Worm (Caenorhabditis elegans): Measurements from ENCODE around the gene T05C3.2.
A peak's percentile ranks its signal among the peaks of the same experiment; 100 is the strongest.

Gene T05C3.2

ce11 chrV:5509134-5509533 lies 15.6 kb downstream of the T05C3.2 start:
- TF ChIP-seq bed-1 (GFP tag; IDR thresholded peaks at IDR 0.05) (no peak), ceh-79 (tag; optimal IDR thresholded peaks at IDR 0.05) (no peak), ZK185.1 (tag; optimal IDR thresholded peaks at IDR 0.05; ENCODE audit: poor library complexity, severe bottlenecking) (no peak)

DNA sequence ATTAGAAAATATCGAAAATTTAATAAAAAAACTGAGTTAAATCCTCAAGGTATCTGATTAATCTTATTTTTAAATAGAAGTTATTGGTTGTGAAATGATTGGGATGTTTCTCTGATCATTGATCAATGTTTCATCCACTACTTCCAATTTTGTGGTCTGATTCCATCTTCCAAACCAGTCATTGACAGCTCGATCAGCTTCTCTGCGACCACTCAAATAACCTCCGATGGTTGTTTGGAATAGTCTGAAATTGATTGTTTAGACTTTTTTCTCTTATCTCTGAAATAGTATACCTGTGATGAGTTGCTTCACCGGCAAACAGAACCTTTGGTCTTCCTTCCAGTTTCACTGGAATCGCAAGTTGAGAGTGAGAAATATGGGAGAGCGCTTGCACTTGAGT lies 16.4 kb downstream of the T05C3.2 start:
- TF ChIP-seq somi-1 (GFP tag; optimal IDR thresholded peaks at IDR 0.05) (no peak), dox-1 (GFP tag; IDR thresholded peaks at IDR 0.05) (no peak), Y79H2A.3 (GFP tag; conservative IDR thresholded peaks at IDR 0.05) (no peak), nhr-80 (tag; optimal IDR thresholded peaks at IDR 0.05) (peak; percentile 78), ztf-18 (tag; optimal IDR thresholded peaks at IDR 0.05) (peak; percentile 31), ztf-26 (tag; optimal IDR thresholded peaks at IDR 0.05) (no peak), F57A8.1 (GFP tag; optimal IDR thresholded peaks at IDR 0.05) (no peak), sptf-2 (GFP tag; optimal IDR thresholded peaks at IDR 0.05) (no peak)

- TF ChIP-seq T26A5.8 (tag; optimal IDR thresholded peaks at IDR 0.05): no peak
- TF ChIP-seq nhr-80 (tag; optimal IDR thresholded peaks at IDR 0.05): peak; percentile 8
Measured at ce11 chrV:5511720-5512119, 18.2 kb downstream of the T05C3.2 start.

- TF ChIP-seq atf-7 (tag; optimal IDR thresholded peaks at IDR 0.05): peak; percentile 49
- no peak for TF ChIP-seq madf-6 (GFP tag; IDR thresholded peaks at IDR 0.05)
- no peak for TF ChIP-seq cebp-1 (GFP tag; IDR thresholded peaks at IDR 0.05)
- TF ChIP-seq cebp-1 (tag; optimal IDR thresholded peaks at IDR 0.05): peak; percentile 37
- peak; percentile 86 for TF ChIP-seq nhr-80 (tag; optimal IDR thresholded peaks at IDR 0.05)
- peak; percentile 49 for TF ChIP-seq ets-4 (GFP tag; optimal IDR thresholded peaks at IDR 0.05)
- TF ChIP-seq zim-3 (tag; optimal IDR thresholded peaks at IDR 0.05): no peak
- no peak for TF ChIP-seq T07F8.4 (tag; optimal IDR thresholded peaks at IDR 0.05)
Measured at ce11 chrV:5512559-5512958, 19.0 kb downstream of the T05C3.2 start.

DNA sequence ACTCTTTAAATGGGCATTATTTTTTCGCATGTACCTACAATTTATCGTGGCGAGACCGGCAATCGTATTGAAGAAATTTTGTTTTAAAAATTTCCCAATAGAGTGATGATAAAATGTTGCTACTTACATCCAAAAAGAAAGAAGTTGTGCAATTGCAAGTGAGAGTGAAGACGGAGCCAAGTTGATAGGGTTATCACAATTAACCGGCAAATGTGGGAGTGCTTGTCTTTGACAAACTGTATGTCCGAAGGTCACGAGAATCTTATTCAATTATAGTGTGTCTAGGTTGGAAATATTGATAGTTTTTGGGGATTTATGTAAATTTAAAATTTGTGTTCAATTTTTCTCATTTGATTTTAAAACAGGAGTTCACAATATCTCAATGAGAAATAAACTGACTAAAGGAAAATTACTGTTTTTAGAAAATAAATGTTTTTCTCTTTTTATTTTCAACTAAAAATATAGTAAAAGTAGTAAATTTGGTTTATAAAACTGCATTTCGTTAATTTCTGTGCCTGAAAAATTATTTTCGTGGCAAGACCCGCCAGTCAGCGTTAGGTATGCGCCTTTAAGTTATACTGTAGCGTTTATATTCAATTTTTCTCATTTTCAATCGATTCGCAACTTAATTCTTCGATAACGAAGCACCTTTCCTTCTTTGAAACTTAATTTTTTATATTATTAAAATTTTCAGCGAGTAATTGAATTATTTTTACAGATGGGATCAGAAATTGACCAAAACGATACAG lies 20.3 kb downstream of the T05C3.2 start, which contains the start of the genes hpo-15 and mms-19:
Gene hpo-15 (minus strand): TSS at position 201 of the 749 bp plus-strand sequence.
Gene mms-19 (plus strand): TSS at position 719 of the 749 bp plus-strand sequence.
- TF ChIP-seq sptf-2 (GFP tag; optimal IDR thresholded peaks at IDR 0.05): no peak
- peak; percentile 80 for TF ChIP-seq xnd-1 (tag; optimal IDR thresholded peaks at IDR 0.05)
- peak; percentile 85 for TF ChIP-seq madf-6 (GFP tag; IDR thresholded peaks at IDR 0.05)
- no peak for TF ChIP-seq lin-26 (GFP tag; IDR thresholded peaks at IDR 0.05)
- peak; percentile 52 for TF ChIP-seq madf-8 (GFP tag; conservative IDR thresholded peaks at IDR 0.05)
- TF ChIP-seq ceh-91 (GFP tag; IDR thresholded peaks at IDR 0.05): 0 out of 2 replicates have a peak, but pooled peaks have one; percentile 33
- peak; percentile 57 for TF ChIP-seq nhr-80 (tag; optimal IDR thresholded peaks at IDR 0.05)
- peak; percentile 85 for TF ChIP-seq F33H1.4 (GFP tag; IDR thresholded peaks at IDR 0.05)
- peak; percentile 75 for TF ChIP-seq lsl-1 (GFP tag; optimal IDR thresholded peaks at IDR 0.05)

DNA sequence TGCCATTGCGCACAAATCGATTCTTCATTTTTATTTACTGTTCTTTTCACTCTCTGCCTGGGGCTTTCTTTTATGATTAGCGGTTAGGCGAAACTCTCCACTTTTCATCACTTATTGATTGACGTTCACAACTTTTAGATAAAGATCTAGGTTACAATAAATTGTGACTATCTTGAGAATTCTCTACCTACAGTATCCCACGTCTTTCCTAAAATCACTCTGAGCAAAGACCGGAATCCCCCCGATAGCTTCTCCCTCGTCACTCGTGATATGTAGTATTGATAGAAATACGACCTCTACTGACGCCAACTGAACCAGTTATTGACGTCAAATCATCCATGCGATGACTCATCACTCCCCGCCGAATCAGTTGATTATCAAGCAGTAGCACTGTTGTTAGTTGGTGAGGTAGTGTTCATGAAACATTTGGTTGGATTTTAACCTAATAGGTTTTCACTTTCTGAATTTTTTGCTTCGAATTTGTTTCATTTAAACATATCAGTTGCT lies 28.2 kb downstream of the T05C3.2 start, which contains the start of gene hir-1:
Gene hir-1 (plus strand): TSS at position 405 of the 507 bp plus-strand sequence.
- TF ChIP-seq hmg-20 (GFP tag; IDR thresholded peaks at IDR 0.05) (no peak), tbp1 (GFP tag; optimal IDR thresholded peaks at IDR 0.05) (no peak), tbx-9 (tag; optimal IDR thresholded peaks at IDR 0.05; ENCODE audit: borderline replicate concordance) (no peak), ceh-27 (GFP tag; optimal IDR thresholded peaks at IDR 0.05) (no peak), aptf-3 (GFP tag; IDR thresholded peaks at IDR 0.05) (no peak), chd-7 (tag; optimal IDR thresholded peaks at IDR 0.05) (no peak), dpff-1 (tag; optimal IDR thresholded peaks at IDR 0.05) (no peak), snpc-1.3 (tag; optimal IDR thresholded peaks at IDR 0.05; ENCODE audit: insufficient read depth) (no peak), pha-4 (tag; optimal IDR thresholded peaks at IDR 0.05) (no peak), sea-2 (GFP tag; IDR thresholded peaks at IDR 0.05) (no peak), Y95B8A.8 (GFP tag; IDR thresholded peaks at IDR 0.05) (no peak)
